Worm (Caenorhabditis elegans) whole organism, dauer: ENCODE results near the gene nhr-31.

ENCODE experiments used
- unc-62 ChIP-seq: sonication (generic microtip); optimal IDR thresholded peaks from 2 replicates; lab custom pipeline; 2017; ENCODE audit warnings: missing biosample characterization, missing genetic modification reagents, missing genetic modification characterization

nhr-31 gene

ce11 chrIV:8029413-8029812 is at the start of gene nhr-31:
nhr-31 (minus strand) TSS chrIV:8029513.
- TF ChIP-seq unc-62 (GFP tag; lab: Kevin White, UChicago) = no peak

DNA sequence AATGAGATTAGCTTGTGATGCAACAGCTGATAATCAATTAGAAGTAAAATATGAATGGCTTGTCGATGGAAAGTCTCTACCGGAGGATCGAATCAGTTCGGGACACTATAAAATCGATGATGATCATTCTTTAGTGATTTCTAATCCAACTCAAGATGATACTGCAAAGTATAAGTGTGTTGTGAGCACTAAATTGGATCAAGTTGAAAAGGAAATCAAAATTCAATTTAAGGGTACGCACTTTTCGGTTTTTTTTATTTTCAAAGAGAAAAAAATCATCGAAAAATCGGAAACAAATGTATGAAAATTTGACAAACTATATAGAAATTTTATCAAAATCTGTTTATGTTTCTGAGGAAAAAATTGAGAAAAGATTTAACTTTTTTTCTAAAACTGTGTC is 47.2 kb upstream of the nhr-31 start:
- TF ChIP-seq unc-62 (GFP tag; lab: Kevin White, UChicago) = no peak

DNA sequence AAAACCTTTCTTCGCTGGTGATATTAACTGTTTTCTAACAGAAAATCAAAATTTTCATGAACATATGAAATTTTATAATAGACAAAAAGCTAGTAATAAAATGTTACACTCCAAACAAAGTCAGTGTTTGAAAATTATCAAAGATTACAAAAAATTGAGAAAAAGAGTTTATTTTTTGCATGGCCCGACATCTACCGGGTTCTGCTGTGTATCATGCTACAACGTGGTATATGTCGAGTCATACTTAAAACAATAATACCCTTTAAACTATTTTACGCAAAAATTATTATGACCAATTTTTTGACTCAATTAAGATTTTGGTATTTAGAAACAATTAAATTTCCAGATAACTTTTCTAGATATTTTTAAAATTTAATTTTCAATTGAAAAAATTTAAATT is 46.2 kb upstream of the nhr-31 start:
- TF ChIP-seq unc-62 (GFP tag; lab: Kevin White, UChicago) = no peak

ce11 chrIV:8070934-8071333 is 41.6 kb upstream of the nhr-31 start:
- TF ChIP-seq unc-62 (GFP tag; lab: Kevin White, UChicago) = no peak

- no peak for TF ChIP-seq unc-62 (GFP tag; lab: Kevin White, UChicago)
These were observed 41.0 kb upstream of the nhr-31 start for ce11 chrIV:8070299-8070698.

DNA sequence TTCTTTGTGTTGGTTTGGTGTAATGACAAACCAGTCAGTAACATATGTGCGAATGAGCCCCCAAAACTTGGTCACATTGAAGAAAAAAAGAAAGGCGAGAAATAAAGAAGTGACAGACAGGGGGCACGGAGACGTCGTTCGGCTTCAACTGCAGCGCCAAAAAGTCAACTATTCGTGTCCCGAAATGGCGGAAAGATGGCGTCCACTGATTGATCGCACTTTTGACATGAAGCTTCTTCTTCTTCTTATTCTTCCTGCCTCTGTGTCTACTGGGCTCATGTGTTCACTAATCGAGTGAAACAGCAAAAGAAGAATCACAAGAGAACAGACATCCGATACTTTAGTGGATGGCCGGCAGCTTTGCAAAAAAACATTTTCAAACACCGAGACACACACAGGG is 39.8 kb upstream of the nhr-31 start:
- no peak for TF ChIP-seq unc-62 (GFP tag; lab: Kevin White, UChicago)

- no peak for TF ChIP-seq unc-62 (GFP tag; lab: Kevin White, UChicago)
These were observed 39.0 kb upstream of the nhr-31 start for ce11 chrIV:8068280-8068679.

- TF ChIP-seq unc-62 (GFP tag; lab: Kevin White, UChicago) = no peak
These were observed 38.4 kb upstream of the nhr-31 start for ce11 chrIV:8067745-8068144.

DNA sequence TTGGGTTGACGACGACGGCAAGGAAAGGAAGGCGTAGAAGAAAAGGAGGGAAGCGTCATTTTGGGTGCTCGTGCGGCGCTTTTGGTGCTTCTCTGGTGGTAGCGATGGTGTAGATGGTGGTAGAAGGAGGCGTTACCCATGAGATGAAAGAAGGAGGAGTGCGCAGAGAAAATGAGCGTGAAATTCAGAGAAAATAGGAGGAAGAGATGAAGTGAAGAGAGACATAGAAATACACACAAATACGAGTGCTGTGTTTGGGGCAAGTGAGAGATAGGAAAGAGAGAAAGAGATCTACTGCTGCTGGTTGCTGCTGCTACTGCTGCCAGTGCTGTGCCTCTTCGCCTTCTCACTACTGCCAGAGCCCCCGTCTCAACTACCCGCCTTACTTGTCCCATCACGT is 37.3 kb upstream of the nhr-31 start:
- no peak for TF ChIP-seq unc-62 (GFP tag; lab: Kevin White, UChicago)

DNA sequence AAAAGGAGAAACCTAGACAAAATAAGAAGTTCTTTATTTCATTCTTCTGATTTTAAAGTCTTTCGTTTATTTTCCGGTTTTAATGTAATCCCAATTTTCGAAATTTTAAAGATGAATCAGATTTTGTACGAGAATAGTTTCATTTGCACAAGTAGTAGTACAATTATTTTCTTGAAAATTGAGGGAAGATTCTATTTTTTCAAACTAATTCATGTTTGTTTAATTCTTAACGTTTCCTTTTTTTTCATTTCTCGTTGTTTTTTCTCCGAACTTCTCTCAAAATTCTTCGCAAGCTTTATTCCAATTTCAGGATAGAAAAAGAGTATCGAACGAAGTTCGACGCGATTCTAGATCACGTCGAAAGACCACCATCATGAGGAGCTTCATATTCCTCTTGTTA is 33.0 kb upstream of the nhr-31 start, which contains the start of gene sax-7:
Gene sax-7, plus strand, starts transcription at position 301 of the 400 bp plus-strand sequence.
- TF ChIP-seq unc-62 (GFP tag; lab: Kevin White, UChicago) = no peak

- no peak for TF ChIP-seq unc-62 (GFP tag; lab: Kevin White, UChicago)
These were observed 32.0 kb upstream of the nhr-31 start for ce11 chrIV:8061267-8061666.

DNA sequence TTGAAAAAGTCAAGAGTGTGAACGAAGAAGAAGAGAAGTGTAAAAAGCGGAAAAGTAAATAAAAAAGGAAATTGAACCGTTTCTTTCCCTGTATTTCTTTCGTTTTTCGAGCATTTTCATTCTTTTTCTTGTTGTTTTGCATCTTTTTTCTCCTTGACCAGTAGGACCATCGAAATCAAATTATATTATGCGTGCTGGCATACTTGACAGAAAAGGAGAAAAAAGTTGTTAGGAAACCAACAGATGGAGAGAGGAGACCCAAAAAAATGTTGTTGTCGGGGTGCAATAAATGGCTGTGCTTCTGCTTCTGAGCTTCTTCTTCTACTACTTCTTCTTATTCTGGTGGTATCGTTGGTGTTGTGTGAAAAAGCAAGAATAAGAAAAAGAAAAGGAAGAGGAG is 24.6 kb upstream of the nhr-31 start:
- no peak for TF ChIP-seq unc-62 (GFP tag; lab: Kevin White, UChicago)

DNA sequence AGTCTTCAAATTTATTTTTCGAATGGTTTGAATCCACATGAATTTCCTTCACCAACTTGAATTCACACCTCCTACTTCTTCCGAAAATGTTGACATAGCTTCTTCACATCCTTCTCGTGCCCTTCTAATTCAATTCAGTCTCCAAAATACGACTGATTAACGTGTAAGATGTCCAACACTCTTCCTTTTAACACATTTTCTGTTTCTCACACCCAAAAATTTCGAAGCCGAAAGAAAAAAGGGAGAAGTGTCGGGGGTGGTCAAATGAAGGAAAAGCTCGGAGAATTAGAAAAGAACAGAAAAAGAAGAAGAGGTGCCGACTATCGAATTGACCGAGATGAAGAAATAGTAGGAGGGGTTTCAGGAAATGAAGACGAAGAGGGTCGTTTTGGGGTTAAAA is 23.4 kb upstream of the nhr-31 start:
- TF ChIP-seq unc-62 (GFP tag; lab: Kevin White, UChicago) = no peak

DNA sequence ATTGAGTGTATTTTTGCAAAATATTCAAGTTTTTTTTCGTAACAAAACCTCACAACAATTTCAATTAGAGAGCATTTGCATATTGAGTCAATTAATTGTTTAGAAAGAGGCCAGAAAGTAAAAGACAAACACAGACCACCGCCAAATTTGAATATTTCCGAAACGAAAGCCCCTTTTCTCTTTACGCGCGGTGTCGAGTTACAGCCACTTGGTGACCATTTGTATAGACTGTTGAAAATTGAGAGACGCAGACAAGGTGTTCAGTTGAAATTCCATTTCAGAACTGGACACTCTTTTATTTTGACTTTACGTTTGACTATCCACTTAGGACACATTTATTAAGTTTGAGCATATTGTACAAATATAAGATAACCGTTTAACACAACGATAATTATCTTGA is 18.8 kb upstream of the nhr-31 start:
- TF ChIP-seq unc-62 (GFP tag; lab: Kevin White, UChicago) = no peak

- no peak for TF ChIP-seq unc-62 (GFP tag; lab: Kevin White, UChicago)
These were observed 15.3 kb upstream of the nhr-31 start, which contains the start of gene nhr-258 for ce11 chrIV:8044574-8044973. nhr-258 (plus strand) TSS chrIV:8044938.

DNA sequence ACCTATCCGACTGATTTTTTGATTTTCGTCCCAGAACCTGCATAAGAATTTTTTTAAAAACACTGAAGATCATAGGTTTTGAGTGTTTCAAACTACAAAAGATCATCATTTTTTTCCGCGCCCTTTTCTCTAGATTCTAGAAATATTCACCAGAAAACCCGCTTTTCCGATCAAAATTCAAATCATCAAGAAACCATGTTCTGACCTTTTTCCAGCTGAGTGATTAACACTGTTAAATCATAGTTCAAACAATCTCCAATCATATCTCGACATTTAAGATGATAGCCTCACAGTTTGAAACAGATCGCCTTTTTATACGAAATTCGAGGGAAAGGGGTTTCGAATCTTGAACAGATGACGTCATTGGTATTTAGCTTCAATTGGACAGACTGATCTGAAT is 14.4 kb upstream of the nhr-31 start:
- no peak for TF ChIP-seq unc-62 (GFP tag; lab: Kevin White, UChicago)

DNA sequence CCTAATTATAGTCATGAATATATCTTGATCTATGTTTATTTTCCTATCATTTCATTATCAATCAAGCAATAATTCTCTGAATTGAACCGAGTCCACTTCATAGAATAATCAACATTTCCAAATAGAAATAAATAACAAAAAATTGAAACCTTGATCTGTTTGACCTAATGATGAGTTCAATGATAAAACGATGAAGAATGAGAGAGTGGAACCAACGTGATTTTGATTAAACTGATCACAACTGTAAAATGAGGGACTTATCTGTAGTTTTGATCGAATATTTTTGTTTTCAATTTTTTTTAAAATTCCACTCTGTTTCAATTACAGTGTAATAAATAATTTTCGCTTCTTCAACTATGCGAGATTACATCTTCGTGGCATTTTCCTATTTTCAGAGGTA is 13.6 kb upstream of the nhr-31 start:
- no peak for TF ChIP-seq unc-62 (GFP tag; lab: Kevin White, UChicago)

- no peak for TF ChIP-seq unc-62 (GFP tag; lab: Kevin White, UChicago)
These were observed 12.7 kb upstream of the nhr-31 start for ce11 chrIV:8042005-8042404.
